Fruit fly (Drosophila melanogaster) whole organism, embryonic: Measurements from ENCODE around the gene CG4950.

Source experiments
- Ada2b ChIP-seq: fragments of 200-800 bp; sonication (Bioruptor generic); IDR thresholded peaks from 2 replicates; pipeline ENCODE4 v1.3.6; 2022; ENCODE audit warnings: missing biosample characterization, missing genetic modification characterization
- B-H1 ChIP-seq: fragments of 200-800 bp; sonication (Bioruptor generic); IDR thresholded peaks from 3 replicates; pipeline ENCODE4 v1.3.6; 2022; ENCODE audit warnings: missing biosample characterization, missing genetic modification characterization
- BtbVII ChIP-seq: fragments of 200-800 bp; sonication (Bioruptor generic); optimal IDR thresholded peaks from 3 replicates; lab custom pipeline; 2017; ENCODE audit warnings: missing biosample characterization, mild to moderate bottlenecking, missing genetic modification characterization
- CG11093 ChIP-seq: fragments of 200-800 bp; sonication (Bioruptor generic); IDR thresholded peaks from 3 replicates; pipeline ENCODE4 v1.3.6; 2022; ENCODE audit warnings: missing biosample characterization, missing genetic modification characterization
- CG11398 ChIP-seq: fragments of 200-800 bp; sonication (Bioruptor generic); optimal IDR thresholded peaks from 2 replicates; lab custom pipeline; 2016; ENCODE audit warnings: missing biosample characterization, missing genetic modification characterization
- CG12942 ChIP-seq: fragments of 200-800 bp; sonication (Bioruptor generic); optimal IDR thresholded peaks from 3 replicates; lab custom pipeline; 2016; ENCODE audit warnings: missing biosample characterization, missing genetic modification characterization
- CG13287 ChIP-seq: fragments of 200-800 bp; sonication (Bioruptor generic); IDR thresholded peaks from 2 replicates; pipeline ENCODE4 v1.3.6; 2022; ENCODE audit warnings: missing biosample characterization, missing genetic modification characterization; ENCODE audit not compliant: partially characterized antibody
- CG14860 ChIP-seq: fragments of 200-800 bp; sonication (Bioruptor generic); IDR thresholded peaks from 3 replicates; pipeline ENCODE4 v1.3.6; 2022; ENCODE audit warnings: missing biosample characterization, missing genetic modification characterization; ENCODE audit not compliant: partially characterized antibody
- CG1603 ChIP-seq: fragments of 200-800 bp; sonication (Bioruptor generic); optimal IDR thresholded peaks from 2 replicates; lab custom pipeline; 2019; ENCODE audit warnings: missing biosample characterization, mild to moderate bottlenecking, missing genetic modification characterization, moderate library complexity
- CG31365 ChIP-seq: fragments of 200-800 bp; sonication (Bioruptor generic); optimal IDR thresholded peaks from 2 replicates; lab custom pipeline; 2018; ENCODE audit warnings: missing biosample characterization, mild to moderate bottlenecking, missing genetic modification characterization
- CG3281 ChIP-seq: fragments of 200-800 bp; sonication (Bioruptor generic); optimal IDR thresholded peaks from 3 replicates; lab custom pipeline; 2017; ENCODE audit warnings: missing biosample characterization, mild to moderate bottlenecking, missing genetic modification characterization
- CG3407 ChIP-seq: fragments of 200-800 bp; sonication (Bioruptor generic); optimal IDR thresholded peaks from 2 replicates; lab custom pipeline; 2018; ENCODE audit warnings: missing biosample characterization, mild to moderate bottlenecking, missing genetic modification characterization
- CG4404 ChIP-seq: fragments of 200-800 bp; sonication (Bioruptor generic); IDR thresholded peaks from 2 replicates; pipeline ENCODE4 v1.3.6; 2022; ENCODE audit warnings: missing biosample characterization, missing genetic modification characterization
- CG5180 ChIP-seq: fragments of 200-800 bp; sonication (Bioruptor generic); optimal IDR thresholded peaks from 3 replicates; lab custom pipeline; 2017; ENCODE audit warnings: missing biosample characterization, missing genetic modification characterization, mild to moderate bottlenecking, moderate library complexity, missing genetic modification reagents
- CG8924 ChIP-seq: fragments of 200-800 bp; optimal IDR thresholded peaks from 3 replicates; lab custom pipeline; 2019; ENCODE audit warnings: missing biosample characterization, mild to moderate bottlenecking, missing genetic modification characterization, moderate library complexity
- CTCF ChIP-seq: fragments of 200-800 bp; sonication (Bioruptor generic); optimal IDR thresholded peaks from 2 replicates; lab custom pipeline; 2017; ENCODE audit warnings: missing biosample characterization, mild to moderate bottlenecking, missing genetic modification characterization, moderate library complexity
- Chrac-16 ChIP-seq: fragments of 200-800 bp; sonication (Bioruptor generic); optimal IDR thresholded peaks from 3 replicates; lab custom pipeline; 2016; ENCODE audit warnings: missing biosample characterization, missing genetic modification characterization
- D ChIP-seq, 2 experiments: fragments of 200-800 bp in 1 of 2; fragments of >200 bp in 1 of 2; sonication (Bioruptor generic) in 1 of 2; optimal IDR thresholded peaks; 2 replicates in 1 of 2; 3 replicates in 1 of 2; lab custom pipeline; 2017; ENCODE audit warnings: mild to moderate bottlenecking in 1 of 2, missing biosample characterization in 1 of 2, missing genetic modification characterization in 1 of 2, missing genetic modification reagents in 1 of 2
- Gsc ChIP-seq: fragments of 200-800 bp; sonication (Bioruptor generic); IDR thresholded peaks from 2 replicates; pipeline ENCODE4 v1.3.6; 2022; ENCODE audit warnings: missing biosample characterization, missing genetic modification characterization
- HHEX ChIP-seq: fragments of 200-800 bp; sonication (Bioruptor generic); optimal IDR thresholded peaks from 3 replicates; lab custom pipeline; 2017; ENCODE audit warnings: missing biosample characterization, mild to moderate bottlenecking, missing genetic modification characterization, missing genetic modification reagents
- Jarid2 ChIP-seq: fragments of 200-800 bp; sonication (Bioruptor generic); optimal IDR thresholded peaks from 3 replicates; lab custom pipeline; 2017; ENCODE audit warnings: mild to moderate bottlenecking, missing biosample characterization, missing genetic modification reagents, missing genetic modification characterization
- Max ChIP-seq: fragments of 200-800 bp; sonication (Bioruptor generic); optimal IDR thresholded peaks from 2 replicates; lab custom pipeline; 2016; ENCODE audit warnings: missing biosample characterization, mild to moderate bottlenecking, missing genetic modification characterization
- Med ChIP-seq: fragments of 200-800 bp; sonication (Bioruptor generic); peaks from one replicate; lab custom pipeline; 2016; ENCODE audit warnings: missing biosample characterization, missing genetic modification characterization, mild to moderate bottlenecking, inconsistent platforms, moderate library complexity
- Meics ChIP-seq: fragments of 200-800 bp; sonication (Bioruptor generic); optimal IDR thresholded peaks from 2 replicates; lab custom pipeline; 2017; ENCODE audit warnings: missing biosample characterization, mild to moderate bottlenecking, missing genetic modification characterization
- Mes4 ChIP-seq: fragments of 200-800 bp; sonication (Bioruptor generic); optimal IDR thresholded peaks from 2 replicates; lab custom pipeline; 2016; ENCODE audit warnings: missing biosample characterization, missing genetic modification characterization
- Scr ChIP-seq: fragments of 200-800 bp; sonication (Bioruptor generic); IDR thresholded peaks from 2 replicates; pipeline ENCODE4 v1.3.6; 2022; ENCODE audit warnings: missing biosample characterization, missing genetic modification characterization; ENCODE audit not compliant: partially characterized antibody
- Trl ChIP-seq, 3 experiments: fragments of >200 bp in 2 of 3; fragments of 200-800 bp in 1 of 3; sonication (Bioruptor generic) in 1 of 3; optimal IDR thresholded peaks; 2 replicates in 1 of 3; 3 replicates in 2 of 3; lab custom pipeline; 2016 to 2017; ENCODE audit warnings: missing biosample characterization in 1 of 3, missing genetic modification characterization in 1 of 3
- amos ChIP-seq: fragments of 200-800 bp; sonication (Bioruptor generic); IDR thresholded peaks from 2 replicates; pipeline ENCODE4 v1.3.6; 2022; ENCODE audit warnings: missing biosample characterization, missing genetic modification characterization; ENCODE audit not compliant: partially characterized antibody
- ase ChIP-seq: fragments of 200-800 bp; sonication (Bioruptor generic); IDR thresholded peaks from 3 replicates; pipeline ENCODE4 v1.3.6; 2022; ENCODE audit warnings: missing biosample characterization, missing genetic modification characterization
- ato ChIP-seq: fragments of 200-800 bp; sonication (Bioruptor generic); IDR thresholded peaks from 2 replicates; pipeline ENCODE4 v1.3.6; 2022; ENCODE audit warnings: missing biosample characterization, missing genetic modification characterization; ENCODE audit not compliant: partially characterized antibody
- bbx ChIP-seq: fragments of 200-800 bp; sonication (Bioruptor generic); IDR thresholded peaks from 2 replicates; pipeline ENCODE4 v1.3.6; 2022; ENCODE audit warnings: missing biosample characterization, missing genetic modification characterization; ENCODE audit not compliant: partially characterized antibody
- cato ChIP-seq: fragments of 200-800 bp; sonication (Bioruptor generic); optimal IDR thresholded peaks from 2 replicates; lab custom pipeline; 2016; ENCODE audit warnings: missing biosample characterization, missing genetic modification characterization, borderline replicate concordance
- caup ChIP-seq: fragments of 200-800 bp; sonication (Bioruptor generic); optimal IDR thresholded peaks from 3 replicates; lab custom pipeline; 2017; ENCODE audit warnings: missing biosample characterization, mild to moderate bottlenecking, missing genetic modification characterization, moderate library complexity; ENCODE audit not compliant: severe bottlenecking
- dimm ChIP-seq: fragments of 200-800 bp; sonication (Bioruptor generic); IDR thresholded peaks from 2 replicates; pipeline ENCODE4 v1.3.6; 2022; ENCODE audit warnings: missing biosample characterization, missing genetic modification characterization
- dmrt99B ChIP-seq: fragments of 200-800 bp; sonication (Bioruptor generic); optimal IDR thresholded peaks from 2 replicates; lab custom pipeline; 2018; ENCODE audit warnings: missing biosample characterization, mild to moderate bottlenecking, missing genetic modification characterization, moderate library complexity
- dysf ChIP-seq: fragments of 200-800 bp; sonication (Bioruptor generic); IDR thresholded peaks from 3 replicates; pipeline ENCODE4 v1.3.6; 2022; ENCODE audit warnings: missing biosample characterization, missing genetic modification characterization
- ham ChIP-seq: fragments of 200-800 bp; sonication (Bioruptor generic); IDR thresholded peaks from 2 replicates; pipeline ENCODE4 v1.3.6; 2022; ENCODE audit warnings: missing biosample characterization, missing genetic modification characterization
- her ChIP-seq: fragments of 200-800 bp; sonication (Bioruptor generic); optimal IDR thresholded peaks from 2 replicates; lab custom pipeline; 2016; ENCODE audit warnings: missing biosample characterization, missing genetic modification characterization
- hkb ChIP-seq, 2 experiments: fragments of 200-800 bp in 1 of 2; fragments of >200 bp in 1 of 2; sonication (Bioruptor generic) in 1 of 2; IDR thresholded peaks in 1 of 2; optimal IDR thresholded peaks in 1 of 2; 2 replicates each; pipeline versions ENCODE4 v1.3.6 to Lab custom; 2017 to 2022; ENCODE audit warnings: missing biosample characterization in 1 of 2, missing genetic modification characterization in 1 of 2
- nerfin-2 ChIP-seq: fragments of 200-800 bp; sonication (Bioruptor generic); IDR thresholded peaks from 2 replicates; pipeline ENCODE4 v1.3.6; 2022; ENCODE audit warnings: missing biosample characterization, missing genetic modification characterization; ENCODE audit not compliant: partially characterized antibody
- otp ChIP-seq: fragments of 200-800 bp; sonication (Bioruptor generic); IDR thresholded peaks from 3 replicates; pipeline ENCODE4, ENCODE4 v1.3.6; 2022; ENCODE audit warnings: missing biosample characterization, missing genetic modification characterization
- pb ChIP-seq: fragments of 200-800 bp; sonication (Bioruptor generic); optimal IDR thresholded peaks from 3 replicates; lab custom pipeline; 2016; ENCODE audit warnings: missing biosample characterization, missing genetic modification characterization
- peb ChIP-seq: fragments of 200-800 bp; sonication (Bioruptor generic); IDR thresholded peaks from 2 replicates; pipeline ENCODE4 v1.3.6; 2022; ENCODE audit warnings: missing biosample characterization, missing genetic modification characterization
- ro ChIP-seq: fragments of 200-800 bp; sonication (Bioruptor generic); IDR thresholded peaks from 2 replicates; pipeline ENCODE4 v1.3.6; 2022; ENCODE audit warnings: missing biosample characterization, missing genetic modification characterization
- schlank ChIP-seq: fragments of 200-800 bp; sonication (Bioruptor generic); optimal IDR thresholded peaks from 2 replicates; lab custom pipeline; 2018; ENCODE audit warnings: missing biosample characterization, mild to moderate bottlenecking, missing genetic modification characterization
- sd ChIP-seq: fragments of 200-800 bp; sonication (Bioruptor generic); optimal IDR thresholded peaks from 3 replicates; lab custom pipeline; 2018; ENCODE audit warnings: missing biosample characterization, mild to moderate bottlenecking, missing genetic modification characterization, moderate library complexity
- tap ChIP-seq: fragments of 200-800 bp; optimal IDR thresholded peaks from 3 replicates; lab custom pipeline; 2019; ENCODE audit warnings: missing biosample characterization, mild to moderate bottlenecking, missing genetic modification characterization, moderate library complexity
- tna ChIP-seq: fragments of 200-800 bp; sonication (Bioruptor generic); IDR thresholded peaks from 2 replicates; pipeline ENCODE4 v1.3.6; 2022; ENCODE audit warnings: missing biosample characterization, missing genetic modification characterization; ENCODE audit not compliant: partially characterized antibody
- vnd ChIP-seq: fragments of 200-800 bp; sonication (Bioruptor generic); IDR thresholded peaks from 3 replicates; pipeline ENCODE4 v1.3.6; 2022; ENCODE audit warnings: missing biosample characterization, missing genetic modification characterization; ENCODE audit not compliant: partially characterized antibody

Gene CG4950

dm6 chr3L:16309972-16310371, 42.0 kb upstream of the CG4950 start (continued):
- no peak for TF ChIP-seq B-H1 (GFP tag; lab: Robert Waterston, UW)
- TF ChIP-seq Gsc (GFP tag; lab: Robert Waterston, UW) = no peak
- no peak for TF ChIP-seq ato (GFP tag; lab: Robert Waterston, UW)
- no peak for TF ChIP-seq CG11093 (GFP tag; lab: Robert Waterston, UW)
- peak; percentile 30 for TF ChIP-seq Meics (GFP tag; lab: Kevin White, UChicago)
- no peak for TF ChIP-seq cato (GFP tag; lab: Kevin White, UChicago)
- no peak for TF ChIP-seq Ada2b (GFP tag; lab: Robert Waterston, UW)
- TF ChIP-seq amos = no peak
- no peak for TF ChIP-seq CG8924 (tag; lab: Kevin White, UChicago)
- peak; percentile 40 for TF ChIP-seq her (GFP tag; lab: Kevin White, UChicago)
- TF ChIP-seq CG13287 (GFP tag; lab: Robert Waterston, UW) = no peak
- TF ChIP-seq sd = no peak
- TF ChIP-seq peb (GFP tag; lab: Robert Waterston, UW) = no peak
- peak; percentile 11 for TF ChIP-seq caup (GFP tag; lab: Kevin White, UChicago)
- no peak for TF ChIP-seq tap (tag; lab: Kevin White, UChicago)
- TF ChIP-seq bbx (GFP tag; lab: Robert Waterston, UW) = no peak
- no peak for TF ChIP-seq CG31365
- no peak for TF ChIP-seq CG5180 (GFP tag; lab: Kevin White, UChicago)
- no peak for TF ChIP-seq nerfin-2
- no peak for TF ChIP-seq dmrt99B (tag; lab: Kevin White, UChicago)
- TF ChIP-seq HHEX = no peak
- TF ChIP-seq CG3407 (GFP tag; lab: Kevin White, UChicago) = no peak
- no peak for TF ChIP-seq CG12942 (GFP tag; lab: Kevin White, UChicago)
- no peak for TF ChIP-seq Jarid2 (GFP tag; lab: Kevin White, UChicago)
- no peak for TF ChIP-seq pb (GFP tag; lab: Kevin White, UChicago)
- no peak for TF ChIP-seq Trl (optimal IDR thresholded peaks at IDR 0.05; lab: Kevin White, UChicago)
- peak; percentile 38 for TF ChIP-seq Trl (GFP tag; optimal IDR thresholded peaks at IDR 0.05; lab: Kevin White, UChicago)
- TF ChIP-seq CTCF (GFP tag; lab: Kevin White, UChicago) = no peak
- no peak for TF ChIP-seq CG1603 (tag; lab: Kevin White, UChicago)
- TF ChIP-seq Max (GFP tag; lab: Kevin White, UChicago) = no peak
- TF ChIP-seq dimm (GFP tag; lab: Robert Waterston, UW) = no peak
- no peak for TF ChIP-seq ro
- TF ChIP-seq dysf (GFP tag; lab: Robert Waterston, UW) = 0 out of 3 replicates have a peak, but pooled peaks have one; percentile 14
- TF ChIP-seq otp (GFP tag; lab: Robert Waterston, UW) = no peak
- TF ChIP-seq Mes4 (GFP tag; lab: Kevin White, UChicago) = no peak
- peak; percentile 86 for TF ChIP-seq Med
- TF ChIP-seq ham (GFP tag; lab: Robert Waterston, UW) = no peak
- TF ChIP-seq Scr (GFP tag; lab: Robert Waterston, UW) = no peak
- no peak for TF ChIP-seq CG4404 (GFP tag; lab: Robert Waterston, UW)
- no peak for TF ChIP-seq D (optimal IDR thresholded peaks at IDR 0.05; lab: Kevin White, UChicago)
- TF ChIP-seq D (GFP tag; optimal IDR thresholded peaks at IDR 0.05; lab: Kevin White, UChicago) = no peak
- no peak for TF ChIP-seq CG14860 (GFP tag; lab: Robert Waterston, UW)
- TF ChIP-seq tna = no peak
- TF ChIP-seq CG3281 (GFP tag; lab: Kevin White, UChicago) = peak; percentile 27
- no peak for TF ChIP-seq Chrac-16 (GFP tag; lab: Kevin White, UChicago)
- no peak for TF ChIP-seq BtbVII (GFP tag; lab: Kevin White, UChicago)
- TF ChIP-seq vnd (GFP tag; lab: Robert Waterston, UW) = no peak
- peak; percentile 67 for TF ChIP-seq schlank
- TF ChIP-seq hkb (optimal IDR thresholded peaks at IDR 0.05; lab: Kevin White, UChicago) = no peak
- TF ChIP-seq hkb (GFP tag; IDR thresholded peaks at IDR 0.05; lab: Robert Waterston, UW) = 0 out of 2 replicates have a peak, but pooled peaks have one; percentile 31
- TF ChIP-seq CG11398 (GFP tag; lab: Kevin White, UChicago) = no peak
- TF ChIP-seq ase (GFP tag; lab: Robert Waterston, UW) = no peak
